In the genomic region with DNA sequence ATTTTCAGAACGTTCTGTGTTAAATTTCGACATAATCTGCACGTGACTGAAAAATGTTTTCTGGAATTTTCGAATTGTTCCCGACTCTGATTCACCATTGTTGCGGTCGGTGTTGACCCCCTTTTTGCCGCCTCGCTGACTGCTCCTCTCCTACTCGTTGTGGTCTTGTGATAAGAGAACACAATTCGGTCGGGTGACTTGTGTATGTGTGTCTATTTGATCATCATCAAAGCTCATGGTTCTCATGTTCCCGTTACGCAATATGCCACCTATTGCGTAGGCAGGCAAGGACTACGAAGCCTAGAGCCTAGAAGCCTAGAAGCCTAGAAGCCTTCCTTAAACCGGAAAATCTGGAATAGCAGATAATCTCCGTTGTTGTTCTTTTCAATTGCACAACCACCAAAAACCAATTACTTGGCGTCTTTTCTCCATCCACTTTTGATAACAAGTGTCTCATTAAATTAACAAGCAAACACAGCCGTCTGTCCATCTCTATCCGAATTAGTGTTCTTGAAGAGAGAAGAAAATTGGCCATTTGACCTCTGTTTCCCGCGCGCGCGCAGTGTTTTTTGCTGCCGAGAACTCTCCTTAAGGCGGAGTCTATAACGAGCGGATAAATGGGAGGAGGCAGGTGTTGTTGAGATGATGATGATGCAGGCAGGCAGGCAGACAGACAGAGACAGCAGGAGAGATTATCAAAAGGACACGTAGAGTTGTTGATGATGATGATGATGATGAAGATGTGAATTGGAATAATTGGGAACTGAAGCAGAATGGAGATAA, we compare ENCODE assay signal across 2 worm cellular contexts.
TF ChIP-seq lines count a peak whose summit lies in the region.

No protein-coding gene starts in this region.

TF ChIP-seq in whole organism, L1 larva, 84 proteins besides CTCF, POLR2A, EP300 and RAD21 (continued from another document):
- TF ChIP-seq fos-1 (tag; optimal IDR thresholded peaks at IDR 0.05; lab: Kevin White, UChicago) (peak; percentile 55), aly-2 (tag; optimal IDR thresholded peaks at IDR 0.05; lab: Kevin White, UChicago) (no peak), irx-1 (tag; optimal IDR thresholded peaks at IDR 0.05; lab: Kevin White, UChicago) (peak; percentile 51), nhr-71 (tag; optimal IDR thresholded peaks at IDR 0.05; lab: Kevin White, UChicago) (peak; percentile 76), tlp-1 (tag; optimal IDR thresholded peaks at IDR 0.05; lab: Kevin White, UChicago) (no peak), dpl-1 (GFP tag; optimal IDR thresholded peaks at IDR 0.05; lab: Kevin White, UChicago) (peak; percentile 54 to 66 (median 58)), unc-86 (tag; optimal IDR thresholded peaks at IDR 0.05; lab: Kevin White, UChicago) (no peak), unc-130 (tag; optimal IDR thresholded peaks at IDR 0.05; lab: Kevin White, UChicago) (peak; percentile 68), fkh-10 (GFP tag; optimal IDR thresholded peaks at IDR 0.05; lab: Kevin White, UChicago) (no peak), vab-15 (tag; optimal IDR thresholded peaks at IDR 0.05; lab: Kevin White, UChicago) (no peak), lin-39 (tag; optimal IDR thresholded peaks at IDR 0.05; lab: Kevin White, UChicago) (no peak), nhr-19 (GFP tag; conservative IDR thresholded peaks at IDR 0.05; lab: Robert Waterston, UW) (peak; percentile 64), elt-3 (tag; optimal IDR thresholded peaks at IDR 0.05; lab: Kevin White, UChicago) (peak in 3 of 6 experiments; percentile 4 to 10 (median 7)), mab-9 (GFP tag; IDR thresholded peaks at IDR 0.05; lab: Robert Waterston, UW) (no peak), isw-1 (GFP tag; IDR thresholded peaks at IDR 0.05; lab: Robert Waterston, UW) (no peak), fkh-8 (tag; optimal IDR thresholded peaks at IDR 0.05; lab: Kevin White, UChicago) (peak; percentile 70), hlh-4 (tag; optimal IDR thresholded peaks at IDR 0.05; lab: Kevin White, UChicago) (no peak), ceh-63 (GFP tag; optimal IDR thresholded peaks at IDR 0.05; lab: Kevin White, UChicago) (no peak), mef-2 (tag; optimal IDR thresholded peaks at IDR 0.05; lab: Kevin White, UChicago) (no peak), jun-1 (tag; optimal IDR thresholded peaks at IDR 0.05; lab: Kevin White, UChicago) (peak; percentile 76), ztf-11 (tag; optimal IDR thresholded peaks at IDR 0.05; lab: Kevin White, UChicago) (no peak), nhr-77 (tag; optimal IDR thresholded peaks at IDR 0.05; lab: Kevin White, UChicago) (peak; percentile 48), nhr-11 (tag; optimal IDR thresholded peaks at IDR 0.05; lab: Kevin White, UChicago) (no peak), elt-2 (tag; optimal IDR thresholded peaks at IDR 0.05; lab: Kevin White, UChicago) (peak; percentile 75), aha-1 (tag; optimal IDR thresholded peaks at IDR 0.05; lab: Kevin White, UChicago) (no peak), nhr-84 (tag; optimal IDR thresholded peaks at IDR 0.05; lab: Kevin White, UChicago) (no peak), snu-23 (GFP tag; optimal IDR thresholded peaks at IDR 0.05; lab: Kevin White, UChicago) (peak; percentile 53), ets-5 (GFP tag; IDR thresholded peaks at IDR 0.05; lab: Robert Waterston, UW) (no peak)

TF ChIP-seq in whole organism, young adult, 124 proteins besides CTCF, POLR2A, EP300 and RAD21 (continued from another document):
- TF ChIP-seq snpc-1.3 (tag; optimal IDR thresholded peaks at IDR 0.05; lab: Kevin White, UChicago; ENCODE audit: insufficient read depth) (no peak), egl-18 (GFP tag; IDR thresholded peaks at IDR 0.05; lab: Robert Waterston, UW) (no peak), sptf-2 (GFP tag; optimal IDR thresholded peaks at IDR 0.05; lab: Kevin White, UChicago) (no peak), snpc-4 (GFP tag; optimal IDR thresholded peaks at IDR 0.05; lab: Kevin White, UChicago) (no peak), snpc-4 (tag; optimal IDR thresholded peaks at IDR 0.05; lab: Kevin White, UChicago) (peak in 3 of 4 experiments; percentile 5 to 35 (median 11)), T07F8.4 (tag; optimal IDR thresholded peaks at IDR 0.05; lab: Kevin White, UChicago) (no peak), tlf-1 (GFP tag; optimal IDR thresholded peaks at IDR 0.05; lab: Kevin White, UChicago) (peak; percentile 45), F57A8.1 (GFP tag; optimal IDR thresholded peaks at IDR 0.05; lab: Kevin White, UChicago) (no peak), tbx-9 (tag; optimal IDR thresholded peaks at IDR 0.05; lab: Kevin White, UChicago; ENCODE audit: borderline replicate concordance) (no peak), cebp-2 (GFP tag; IDR thresholded peaks at IDR 0.05; lab: Robert Waterston, UW) (no peak), lag-1 (GFP tag; IDR thresholded peaks at IDR 0.05; lab: Robert Waterston, UW) (no peak), bed-1 (GFP tag; IDR thresholded peaks at IDR 0.05; lab: Robert Waterston, UW) (no peak), somi-1 (GFP tag; optimal IDR thresholded peaks at IDR 0.05; lab: Kevin White, UChicago) (peak; percentile 41), ztf-28 (GFP tag; IDR thresholded peaks at IDR 0.05; lab: Robert Waterston, UW) (no peak), attf-5 (GFP tag; optimal IDR thresholded peaks at IDR 0.05; lab: Kevin White, UChicago) (peak; percentile 64), F52B5.7 (tag; optimal IDR thresholded peaks at IDR 0.05; lab: Kevin White, UChicago) (no peak), ceh-79 (tag; optimal IDR thresholded peaks at IDR 0.05; lab: Kevin White, UChicago) (no peak), ama-1 (optimal IDR thresholded peaks at IDR 0.05; lab: Kevin White, UChicago) (peak; percentile 78), ama-1 (GFP tag; optimal IDR thresholded peaks at IDR 0.05; lab: Kevin White, UChicago) (no peak), zfh-2 (GFP tag; conservative IDR thresholded peaks at IDR 0.05; lab: Robert Waterston, UW) (no peak), F49E8.2 (tag; optimal IDR thresholded peaks at IDR 0.05; lab: Kevin White, UChicago; ENCODE audit: insufficient read depth) (no peak), cebp-1 (GFP tag; IDR thresholded peaks at IDR 0.05; lab: Robert Waterston, UW) (peak; percentile 95), cebp-1 (tag; optimal IDR thresholded peaks at IDR 0.05; lab: Kevin White, UChicago) (peak; percentile 97), Y95B8A.8 (GFP tag; IDR thresholded peaks at IDR 0.05; lab: Robert Waterston, UW) (0 out of 2 replicates have a peak, but pooled peaks have one; percentile 46), mcd-1 (GFP tag; IDR thresholded peaks at IDR 0.05; lab: Robert Waterston, UW) (peak; percentile 51), F22D6.2 (tag; optimal IDR thresholded peaks at IDR 0.05; lab: Kevin White, UChicago) (no peak)
